Fruit fly (Drosophila melanogaster): ENCODE data around the gene Cpr65Ec.

DNA sequence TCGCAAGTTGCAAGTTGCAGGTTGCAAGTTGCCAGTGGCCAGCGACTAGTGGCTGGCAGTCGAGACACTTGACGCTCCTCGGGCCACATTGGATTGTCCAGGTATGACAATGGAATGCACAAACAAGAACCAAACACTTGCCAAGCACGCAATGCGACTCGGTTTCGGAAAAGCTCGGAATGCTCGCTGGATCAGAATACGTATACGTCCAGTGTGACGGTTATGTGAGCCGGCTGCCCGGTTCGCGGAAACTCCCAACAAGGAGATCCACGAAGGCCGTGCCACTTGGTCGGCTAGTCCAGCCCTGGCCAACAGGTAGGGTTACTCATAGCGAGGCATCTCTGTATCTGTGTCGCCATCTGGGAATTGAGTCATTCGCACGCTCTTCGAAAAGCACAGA, 43.7 kb downstream of the Cpr65Ec start:
- peak; percentile 6 for TF ChIP-seq CG6808 (GFP tag; optimal IDR thresholded peaks at IDR 0.05)
- no peak for TF ChIP-seq net (GFP tag; optimal IDR thresholded peaks at IDR 0.05)
- no peak for TF ChIP-seq Eip75B (GFP tag; optimal IDR thresholded peaks at IDR 0.05)
- no peak for TF ChIP-seq cyc (GFP tag; optimal IDR thresholded peaks at IDR 0.05)
- no peak for TF ChIP-seq CG9139 (GFP tag; optimal IDR thresholded peaks at IDR 0.05)
- TF ChIP-seq CG6854 (GFP tag; optimal IDR thresholded peaks at IDR 0.05), result no peak
- TF ChIP-seq svp (GFP tag), result no peak
- no peak for TF ChIP-seq Hr38 (GFP tag; optimal IDR thresholded peaks at IDR 0.05)
- TF ChIP-seq CG31627 (GFP tag; optimal IDR thresholded peaks at IDR 0.05), result no peak
- no peak for TF ChIP-seq CG8632 (GFP tag; optimal IDR thresholded peaks at IDR 0.05)
- no peak for TF ChIP-seq CG4318 (GFP tag; optimal IDR thresholded peaks at IDR 0.05)
